Fruit fly (Drosophila melanogaster) whole organism, pupa: ENCODE measurements around the gene CG1304.
A peak's percentile ranks its signal among the peaks of the same experiment; 100 is the strongest.

Experiments
- CG10348 ChIP-seq: fragments of 200-800 bp; sonication (Bioruptor generic); IDR thresholded peaks from 2 replicates; pipeline ENCODE4 v1.3.6; 2022; ENCODE audit warnings: missing biosample characterization, missing genetic modification characterization
- CG12605 ChIP-seq: fragments of 200-800 bp; sonication (Bioruptor generic); IDR thresholded peaks from 2 replicates; pipeline ENCODE4 v1.3.6; 2022; ENCODE audit warnings: missing biosample characterization, missing genetic modification characterization
- CG13204 ChIP-seq: fragments of 200-800 bp; sonication (Bioruptor generic); optimal IDR thresholded peaks from 2 replicates; lab custom pipeline; 2018; ENCODE audit warnings: missing biosample characterization, mild to moderate bottlenecking, missing genetic modification characterization, moderate library complexity
- CG14655 ChIP-seq: fragments of 200-800 bp; sonication (Bioruptor generic); optimal IDR thresholded peaks from 3 replicates; lab custom pipeline; 2017; ENCODE audit warnings: mild to moderate bottlenecking, missing biosample characterization, missing genetic modification reagents, missing genetic modification characterization
- CG15710 ChIP-seq: fragments of 200-800 bp; sonication (Bioruptor generic); optimal IDR thresholded peaks from 2 replicates; lab custom pipeline; 2018; ENCODE audit warnings: missing biosample characterization, mild to moderate bottlenecking, missing genetic modification characterization, moderate library complexity
- CG17806 ChIP-seq: fragments of 200-800 bp; sonication (Bioruptor generic); optimal IDR thresholded peaks from 2 replicates; lab custom pipeline; 2018; ENCODE audit warnings: missing biosample characterization, mild to moderate bottlenecking, missing genetic modification characterization, moderate library complexity
- CG32121 ChIP-seq: fragments of 200-800 bp; sonication (Bioruptor generic); IDR thresholded peaks from 2 replicates; pipeline ENCODE4 v1.3.6; 2022; ENCODE audit warnings: missing biosample characterization, missing genetic modification characterization
- CG34367 ChIP-seq: fragments of 200-800 bp; sonication (Bioruptor generic); optimal IDR thresholded peaks from 2 replicates; lab custom pipeline; 2018; ENCODE audit warnings: missing biosample characterization, mild to moderate bottlenecking, missing genetic modification characterization
- CG4496 ChIP-seq: fragments of 200-800 bp; sonication (Bioruptor generic); IDR thresholded peaks from 3 replicates; pipeline ENCODE4 v1.3.6; 2022; ENCODE audit warnings: missing biosample characterization, missing genetic modification characterization
- CG8159 ChIP-seq: fragments of 200-800 bp; sonication (Bioruptor generic); optimal IDR thresholded peaks from 3 replicates; lab custom pipeline; 2018; ENCODE audit warnings: missing biosample characterization, mild to moderate bottlenecking, missing genetic modification characterization, moderate library complexity
- CG8301 ChIP-seq: fragments of 200-800 bp; sonication (Bioruptor generic); optimal IDR thresholded peaks from 2 replicates; lab custom pipeline; 2018; ENCODE audit warnings: missing biosample characterization, mild to moderate bottlenecking, missing genetic modification characterization
- CG9948 ChIP-seq: fragments of 200-800 bp; sonication (Bioruptor generic); optimal IDR thresholded peaks from 2 replicates; lab custom pipeline; 2018; ENCODE audit warnings: missing biosample characterization, mild to moderate bottlenecking, missing genetic modification characterization, moderate library complexity
- D1 ChIP-seq: fragments of 200-800 bp; sonication (Bioruptor generic); optimal IDR thresholded peaks from 2 replicates; lab custom pipeline; 2018; ENCODE audit warnings: missing biosample characterization, mild to moderate bottlenecking, missing genetic modification characterization, moderate library complexity
- EcR ChIP-seq: fragments of 200-800 bp; sonication (Bioruptor generic); optimal IDR thresholded peaks from 3 replicates; lab custom pipeline; 2019; ENCODE audit warnings: missing biosample characterization, missing genetic modification characterization, mild to moderate bottlenecking, moderate library complexity, missing genetic modification reagents
- Ets98B ChIP-seq: fragments of 200-800 bp; sonication (Bioruptor generic); IDR thresholded peaks from 2 replicates; pipeline ENCODE4 v1.3.6; 2022; ENCODE audit warnings: missing biosample characterization, missing genetic modification characterization
- Pif1A ChIP-seq: fragments of 200-800 bp; sonication (Bioruptor generic); optimal IDR thresholded peaks from 3 replicates; lab custom pipeline; 2016; ENCODE audit warnings: missing biosample characterization, missing genetic modification characterization
- Pif1B ChIP-seq: fragments of 200-800 bp; sonication (Bioruptor generic); optimal IDR thresholded peaks from 3 replicates; lab custom pipeline; 2016; ENCODE audit warnings: missing biosample characterization, missing genetic modification characterization
- Snoo ChIP-seq: fragments of 200-800 bp; sonication (Bioruptor generic); optimal IDR thresholded peaks from 3 replicates; lab custom pipeline; 2017; ENCODE audit warnings: missing biosample characterization, mild to moderate bottlenecking, missing genetic modification characterization, inconsistent platforms
- fd96Ca ChIP-seq: fragments of 200-800 bp; sonication (Bioruptor generic); IDR thresholded peaks from 3 replicates; pipeline ENCODE4 v1.3.6; 2022; ENCODE audit warnings: missing biosample characterization, missing genetic modification characterization
- gl ChIP-seq: fragments of 200-800 bp; sonication (Bioruptor generic); optimal IDR thresholded peaks from 2 replicates; lab custom pipeline; 2018; ENCODE audit warnings: missing biosample characterization, mild to moderate bottlenecking, missing genetic modification characterization
- rn ChIP-seq: fragments of 200-800 bp; sonication (Bioruptor generic); IDR thresholded peaks from 2 replicates; pipeline ENCODE4 v1.3.6; 2022; ENCODE audit warnings: missing biosample characterization, missing genetic modification characterization

The CG1304 gene

DNA sequence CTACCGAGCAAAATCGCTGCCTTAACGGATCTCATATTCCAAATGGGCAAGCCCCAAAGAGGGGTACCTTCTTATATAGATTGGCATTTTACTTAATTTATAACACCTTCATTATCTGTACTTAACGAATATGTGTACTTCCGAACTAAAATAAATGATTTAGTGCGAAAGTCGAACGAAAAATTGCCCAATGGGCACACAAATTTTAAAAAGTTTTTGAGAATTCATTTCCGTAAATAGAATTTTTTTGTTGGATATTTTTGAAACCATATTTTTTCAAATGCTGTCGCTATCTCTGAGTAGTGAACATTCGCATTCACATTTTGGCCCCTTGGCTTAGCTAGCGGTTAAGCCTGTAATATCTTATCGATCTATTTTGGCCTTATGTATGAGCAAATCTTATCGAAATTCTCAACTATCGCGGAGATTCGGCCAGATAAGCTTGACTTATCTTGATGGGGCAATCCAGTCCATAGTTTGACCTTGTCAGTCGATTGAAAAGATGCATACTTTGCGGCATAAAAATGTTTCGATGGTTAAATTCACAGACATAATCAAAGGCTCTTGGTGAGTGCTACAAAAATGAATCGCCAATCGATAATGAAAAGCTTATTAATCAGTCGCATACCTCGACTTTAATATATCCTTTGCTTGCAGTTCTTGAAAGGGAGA lies at the start of gene CG1304:
Gene CG1304 (minus strand): TSS at position 51 of the 672 bp plus-strand sequence.
- TF ChIP-seq CG9948 (tag; lab: Kevin White, UChicago) (no peak), CG10348 (GFP tag; lab: Robert Waterston, UW) (no peak), EcR (GFP tag; lab: Kevin White, UChicago) (no peak), CG8301 (tag; lab: Kevin White, UChicago) (no peak), rn (GFP tag; lab: Robert Waterston, UW) (no peak), CG14655 (GFP tag; lab: Kevin White, UChicago) (no peak), CG13204 (no peak), Snoo (tag; lab: Kevin White, UChicago) (no peak), D1 (tag; lab: Kevin White, UChicago) (no peak), Pif1A (no peak), CG15710 (tag; lab: Kevin White, UChicago) (no peak), CG12605 (GFP tag; lab: Robert Waterston, UW) (no peak), CG8159 (no peak)

DNA sequence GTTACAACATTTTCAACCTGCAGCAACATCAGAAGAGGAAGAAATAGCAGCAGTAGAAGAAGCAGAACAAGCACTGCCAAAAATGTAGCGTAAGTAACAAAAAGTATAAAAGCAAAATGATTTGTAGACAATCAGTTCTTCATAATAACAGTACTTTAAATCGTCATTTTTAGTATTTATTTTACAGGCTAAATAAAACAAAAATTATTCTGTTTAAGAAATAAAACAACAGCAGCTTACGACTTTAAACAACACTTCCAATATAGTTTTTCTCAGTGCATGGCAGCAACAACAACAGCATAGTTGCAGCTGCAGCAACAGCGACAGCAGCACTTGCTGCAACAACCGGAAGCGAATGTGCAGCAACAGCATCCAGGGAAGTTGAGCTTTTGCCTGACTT lies 45.3 kb upstream of the CG1304 start:
- TF ChIP-seq rn (GFP tag; lab: Robert Waterston, UW) = no peak
- peak; percentile 12 for TF ChIP-seq CG9948 (tag; lab: Kevin White, UChicago)
- TF ChIP-seq CG34367 (tag; lab: Kevin White, UChicago) = peak; percentile 11
- TF ChIP-seq CG14655 (GFP tag; lab: Kevin White, UChicago) = peak; percentile 49
- TF ChIP-seq CG8159 = peak; percentile 54
- TF ChIP-seq CG17806 (tag; lab: Kevin White, UChicago) = no peak
- TF ChIP-seq Pif1A = peak; percentile 26
- no peak for TF ChIP-seq Snoo (tag; lab: Kevin White, UChicago)
- TF ChIP-seq CG8301 (tag; lab: Kevin White, UChicago) = peak; percentile 35
- 0 out of 3 replicates have a peak, but pooled peaks have one; percentile 18 for TF ChIP-seq CG4496 (GFP tag; lab: Robert Waterston, UW)
- peak; percentile 42 for TF ChIP-seq CG15710 (tag; lab: Kevin White, UChicago)
- TF ChIP-seq CG32121 (GFP tag; lab: Robert Waterston, UW) = no peak

- TF ChIP-seq rn (GFP tag; lab: Robert Waterston, UW) (no peak), CG15710 (tag; lab: Kevin White, UChicago) (no peak), Pif1A (no peak), fd96Ca (GFP tag; lab: Robert Waterston, UW) (no peak), CG34367 (tag; lab: Kevin White, UChicago) (no peak), CG32121 (GFP tag; lab: Robert Waterston, UW) (no peak), CG13204 (no peak), CG17806 (tag; lab: Kevin White, UChicago) (no peak), CG12605 (GFP tag; lab: Robert Waterston, UW) (no peak), Pif1B (GFP tag; lab: Kevin White, UChicago) (no peak), CG9948 (tag; lab: Kevin White, UChicago) (no peak), CG8301 (tag; lab: Kevin White, UChicago) (no peak), CG4496 (GFP tag; lab: Robert Waterston, UW) (no peak), gl (tag; lab: Kevin White, UChicago) (no peak), EcR (GFP tag; lab: Kevin White, UChicago) (no peak), Ets98B (GFP tag; lab: Robert Waterston, UW) (no peak), CG10348 (GFP tag; lab: Robert Waterston, UW) (no peak), CG14655 (GFP tag; lab: Kevin White, UChicago) (no peak)
- TF ChIP-seq, all 21 proteins: peak for 0
Measured at dm6 chrX:20984386-20984785, 19.2 kb upstream of the CG1304 start, which contains the start of gene CG11666. CG11666 (plus strand) TSS chrX:20984686.

dm6 chrX:20977986-20978385 lies 12.8 kb upstream of the CG1304 start, which contains the start of gene CG44426:
CG44426 (plus strand) TSS chrX:20978286.
- no peak for TF ChIP-seq gl (tag; lab: Kevin White, UChicago)
- no peak for TF ChIP-seq Snoo (tag; lab: Kevin White, UChicago)

- TF ChIP-seq rn (GFP tag; lab: Robert Waterston, UW) = no peak
- no peak for TF ChIP-seq fd96Ca (GFP tag; lab: Robert Waterston, UW)
Measured at dm6 chrX:20963405-20963804, 1.8 kb downstream of the CG1304 start, which contains the start of gene Ser6. Ser6 (minus strand) TSS chrX:20963505.

dm6 chrX:20948268-20948667 lies 17.0 kb downstream of the CG1304 start:
- TF ChIP-seq CG4496 (GFP tag; lab: Robert Waterston, UW) (no peak), EcR (GFP tag; lab: Kevin White, UChicago) (no peak)

dm6 chrX:20934530-20934929 lies 30.7 kb downstream of the CG1304 start, which contains the start of gene Npc1b:
Npc1b (plus strand) TSS chrX:20934869.
- no peak for TF ChIP-seq Snoo (tag; lab: Kevin White, UChicago)
